Fruit fly (Drosophila melanogaster) whole organism, embryonic: Measurements from ENCODE around the gene CG1074.

Experiments
- Asciz ChIP-seq: fragments of 200-800 bp; sonication (Bioruptor generic); optimal IDR thresholded peaks from 2 replicates; lab custom pipeline; 2017; ENCODE audit warnings: missing biosample characterization, mild to moderate bottlenecking, missing genetic modification characterization, missing genetic modification reagents
- BEAF-32 ChIP-seq: fragments of 200-800 bp; sonication (Bioruptor generic); optimal IDR thresholded peaks from 3 replicates; lab custom pipeline; 2017; ENCODE audit warnings: missing biosample characterization, missing genetic modification characterization, mild to moderate bottlenecking, moderate library complexity, missing genetic modification reagents
- Bgb ChIP-seq: fragments of 200-800 bp; sonication (Bioruptor generic); IDR thresholded peaks from 2 replicates; pipeline ENCODE4 v1.3.6; 2022; ENCODE audit warnings: missing biosample characterization, missing genetic modification characterization; ENCODE audit not compliant: partially characterized antibody
- CG10209 ChIP-seq: fragments of 200-800 bp; sonication (Bioruptor generic); optimal IDR thresholded peaks from 3 replicates; lab custom pipeline; 2017; ENCODE audit warnings: missing biosample characterization, mild to moderate bottlenecking, missing genetic modification characterization, missing genetic modification reagents
- CG10274 ChIP-seq: fragments of 200-800 bp; sonication (Bioruptor generic); optimal IDR thresholded peaks from 3 replicates; lab custom pipeline; 2017; ENCODE audit warnings: missing biosample characterization, mild to moderate bottlenecking, missing genetic modification characterization
- CG10431 ChIP-seq: fragments of 200-800 bp; sonication (Bioruptor generic); optimal IDR thresholded peaks from 3 replicates; lab custom pipeline; 2018; ENCODE audit warnings: missing biosample characterization, mild to moderate bottlenecking, missing genetic modification characterization
- CG1529 ChIP-seq: fragments of 200-800 bp; sonication (Bioruptor generic); optimal IDR thresholded peaks from 3 replicates; lab custom pipeline; 2018; ENCODE audit warnings: missing biosample characterization, missing genetic modification characterization
- CG16863 ChIP-seq: fragments of 200-800 bp; sonication (Bioruptor generic); optimal IDR thresholded peaks from 3 replicates; lab custom pipeline; 2016; ENCODE audit warnings: missing biosample characterization, missing genetic modification characterization
- CG18262 ChIP-seq: fragments of 200-800 bp; optimal IDR thresholded peaks from 3 replicates; lab custom pipeline; 2019; ENCODE audit warnings: missing biosample characterization, mild to moderate bottlenecking, missing genetic modification characterization, moderate library complexity
- CG31441 ChIP-seq: fragments of 200-800 bp; sonication (Bioruptor generic); IDR thresholded peaks from 2 replicates; pipeline ENCODE4 v1.3.6; 2022; ENCODE audit warnings: missing biosample characterization, missing genetic modification characterization
- CG4282 ChIP-seq: fragments of 200-800 bp; sonication (Bioruptor generic); optimal IDR thresholded peaks from 2 replicates; lab custom pipeline; 2016; ENCODE audit warnings: missing biosample characterization, missing genetic modification characterization
- CG6272 ChIP-seq: fragments of 200-800 bp; sonication (Bioruptor generic); IDR thresholded peaks from 2 replicates; pipeline ENCODE4 v1.3.6; 2022; ENCODE audit warnings: missing biosample characterization, missing genetic modification characterization
- CG6689 ChIP-seq: fragments of 200-800 bp; sonication (Bioruptor generic); IDR thresholded peaks from 2 replicates; pipeline ENCODE4 v1.3.6; 2022; ENCODE audit warnings: missing biosample characterization, missing genetic modification characterization
- CkIIα-i1 ChIP-seq: fragments of 200-800 bp; sonication (Bioruptor generic); IDR thresholded peaks from 2 replicates; pipeline ENCODE4 v1.3.6; 2022; ENCODE audit warnings: missing biosample characterization, missing genetic modification characterization
- Dad ChIP-seq: fragments of 200-800 bp; sonication (Bioruptor generic); optimal IDR thresholded peaks from 3 replicates; lab custom pipeline; 2016; ENCODE audit warnings: missing biosample characterization, missing genetic modification characterization
- Dek ChIP-seq: fragments of 200-800 bp; sonication (Bioruptor generic); optimal IDR thresholded peaks from 3 replicates; lab custom pipeline; 2019; ENCODE audit warnings: missing biosample characterization, mild to moderate bottlenecking, missing genetic modification characterization, moderate library complexity
- Fer3 ChIP-seq: fragments of 200-800 bp; sonication (Bioruptor generic); optimal IDR thresholded peaks from 2 replicates; lab custom pipeline; 2018; ENCODE audit warnings: missing biosample characterization, mild to moderate bottlenecking, missing genetic modification characterization, moderate library complexity
- MTF-1 ChIP-seq: fragments of 200-800 bp; sonication (Bioruptor generic); optimal IDR thresholded peaks from 2 replicates; lab custom pipeline; 2018; ENCODE audit warnings: missing biosample characterization, mild to moderate bottlenecking, missing genetic modification characterization, borderline replicate concordance
- Mad ChIP-seq: fragments of 200-800 bp; sonication (Bioruptor generic); optimal IDR thresholded peaks from 2 replicates; lab custom pipeline; 2016; ENCODE audit warnings: missing biosample characterization, missing genetic modification characterization
- Meics ChIP-seq: fragments of 200-800 bp; sonication (Bioruptor generic); optimal IDR thresholded peaks from 2 replicates; lab custom pipeline; 2017; ENCODE audit warnings: missing biosample characterization, mild to moderate bottlenecking, missing genetic modification characterization
- Mrtf ChIP-seq: fragments of 200-800 bp; sonication (Bioruptor generic); IDR thresholded peaks from 3 replicates; pipeline ENCODE4 v1.3.6; 2022; ENCODE audit warnings: missing biosample characterization, missing genetic modification characterization
- Nf-YA ChIP-seq: fragments of 200-800 bp; sonication (Bioruptor generic); IDR thresholded peaks from 2 replicates; pipeline ENCODE4 v1.3.6; 2022; ENCODE audit warnings: missing biosample characterization, missing genetic modification characterization
- Rfx ChIP-seq: fragments of 200-800 bp; sonication (Bioruptor generic); IDR thresholded peaks from 2 replicates; pipeline ENCODE4 v1.3.6; 2022; ENCODE audit warnings: missing biosample characterization, missing genetic modification characterization
- Sox100B ChIP-seq: fragments of 200-800 bp; sonication (Bioruptor generic); optimal IDR thresholded peaks from 3 replicates; lab custom pipeline; 2018; ENCODE audit warnings: missing biosample characterization, mild to moderate bottlenecking, missing genetic modification characterization
- Stat92E ChIP-seq, 3 experiments: fragments of >200 bp in 2 of 3; fragments of 200-800 bp in 1 of 3; sonication (Bioruptor generic) in 1 of 3; optimal IDR thresholded peaks; 2 replicates each; lab custom pipeline; 2017 to 2019; ENCODE audit warnings: missing biosample characterization in 3 of 3, missing genetic modification characterization in 3 of 3, mild to moderate bottlenecking in 1 of 3, moderate library complexity in 1 of 3
- Vsx1 ChIP-seq: fragments of 200-800 bp; sonication (Bioruptor generic); optimal IDR thresholded peaks from 2 replicates; lab custom pipeline; 2017; ENCODE audit warnings: missing biosample characterization, mild to moderate bottlenecking, missing genetic modification characterization, missing genetic modification reagents
- cg ChIP-seq: fragments of 200-800 bp; sonication (Bioruptor generic); optimal IDR thresholded peaks from 3 replicates; lab custom pipeline; 2019; ENCODE audit warnings: missing biosample characterization, mild to moderate bottlenecking, missing genetic modification characterization, moderate library complexity
- disco-r ChIP-seq: fragments of 200-800 bp; sonication (Bioruptor generic); optimal IDR thresholded peaks from 2 replicates; lab custom pipeline; 2016; ENCODE audit warnings: missing biosample characterization, missing genetic modification characterization
- dm ChIP-seq: fragments of 200-800 bp; sonication (Bioruptor generic); optimal IDR thresholded peaks from 3 replicates; lab custom pipeline; 2016; ENCODE audit warnings: missing biosample characterization, missing genetic modification characterization
- en ChIP-seq: fragments of 200-800 bp; sonication (Bioruptor generic); optimal IDR thresholded peaks from 2 replicates; lab custom pipeline; 2016; ENCODE audit warnings: missing biosample characterization, missing genetic modification characterization
- gro ChIP-seq: fragments of 200-800 bp; sonication (Bioruptor generic); optimal IDR thresholded peaks from 2 replicates; lab custom pipeline; 2016; ENCODE audit warnings: missing biosample characterization, missing genetic modification characterization
- kah ChIP-seq: fragments of 200-800 bp; sonication (Bioruptor generic); optimal IDR thresholded peaks from 2 replicates; lab custom pipeline; 2018; ENCODE audit warnings: missing biosample characterization, mild to moderate bottlenecking, missing genetic modification characterization
- klu ChIP-seq: fragments of 200-800 bp; sonication (Bioruptor generic); IDR thresholded peaks from 2 replicates; pipeline ENCODE4 v1.3.6; 2022; ENCODE audit warnings: missing biosample characterization, missing genetic modification characterization
- knrl ChIP-seq: fragments of 200-800 bp; sonication (Bioruptor generic); IDR thresholded peaks from 3 replicates; pipeline ENCODE4 v1.3.6; 2022; ENCODE audit warnings: missing biosample characterization, missing genetic modification characterization; ENCODE audit not compliant: partially characterized antibody
- lmd ChIP-seq: fragments of 200-800 bp; sonication (Bioruptor generic); IDR thresholded peaks from 2 replicates; pipeline ENCODE4 v1.3.6; 2022; ENCODE audit warnings: missing biosample characterization, missing genetic modification characterization
- lola ChIP-seq, 3 experiments: fragments of >200 bp in 2 of 3; fragments of 200-800 bp in 1 of 3; sonication (Bioruptor generic) in 1 of 3; optimal IDR thresholded peaks; 2 replicates each; lab custom pipeline; 2017 to 2019; ENCODE audit warnings: missing biosample characterization in 3 of 3, missing genetic modification characterization in 3 of 3, mild to moderate bottlenecking in 1 of 3, moderate library complexity in 1 of 3
- lov ChIP-seq, 2 experiments: fragments of 200-800 bp in 1 of 2; fragments of >200 bp in 1 of 2; sonication (Bioruptor generic) in 1 of 2; IDR thresholded peaks in 1 of 2; optimal IDR thresholded peaks in 1 of 2; 2 replicates in 1 of 2; 3 replicates in 1 of 2; pipeline versions ENCODE4 v1.3.6 to Lab custom; 2017 to 2022; ENCODE audit warnings: missing biosample characterization in 1 of 2, missing genetic modification characterization in 1 of 2
- onecut ChIP-seq: fragments of 200-800 bp; sonication (Bioruptor generic); IDR thresholded peaks from 2 replicates; pipeline ENCODE4 v1.3.6; 2022; ENCODE audit warnings: missing biosample characterization, missing genetic modification characterization
- pan ChIP-seq, 4 experiments: fragments of >200 bp in 3 of 4; fragments of 200-800 bp in 1 of 4; sonication (Bioruptor generic) in 1 of 4; optimal IDR thresholded peaks in 3 of 4; IDR thresholded peaks in 1 of 4; 2 replicates each; pipeline versions ENCODE4 v1.3.6 to Lab custom; 2017 to 2022; ENCODE audit warnings: missing biosample characterization in 2 of 4, missing genetic modification characterization in 2 of 4, mixed read lengths in 1 of 4
- pita ChIP-seq: fragments of 200-800 bp; sonication (Bioruptor generic); optimal IDR thresholded peaks from 2 replicates; lab custom pipeline; 2017; ENCODE audit warnings: missing biosample characterization, mild to moderate bottlenecking, missing genetic modification characterization
- pros ChIP-seq: fragments of 200-800 bp; sonication (Bioruptor generic); optimal IDR thresholded peaks from 3 replicates; lab custom pipeline; 2019; ENCODE audit warnings: missing biosample characterization, mild to moderate bottlenecking, missing genetic modification characterization, moderate library complexity
- pum ChIP-seq: fragments of 200-800 bp; sonication (Bioruptor generic); optimal IDR thresholded peaks from 2 replicates; lab custom pipeline; 2016; ENCODE audit warnings: missing biosample characterization, missing genetic modification characterization
- scrt ChIP-seq: fragments of 200-800 bp; sonication (Bioruptor generic); optimal IDR thresholded peaks from 2 replicates; lab custom pipeline; 2018; ENCODE audit warnings: missing biosample characterization, mild to moderate bottlenecking, missing genetic modification characterization, moderate library complexity
- tin ChIP-seq: fragments of 200-800 bp; sonication (Bioruptor generic); optimal IDR thresholded peaks from 3 replicates; lab custom pipeline; 2016; ENCODE audit warnings: missing biosample characterization, missing genetic modification characterization
- tll ChIP-seq, 2 experiments: fragments of 200-800 bp in 1 of 2; fragments of >200 bp in 1 of 2; sonication (Bioruptor generic) in 1 of 2; optimal IDR thresholded peaks; 2 replicates each; lab custom pipeline; 2017 to 2019; ENCODE audit warnings: missing biosample characterization in 2 of 2, missing genetic modification characterization in 2 of 2, mild to moderate bottlenecking in 1 of 2, moderate library complexity in 1 of 2
- unpg ChIP-seq: fragments of 200-800 bp; sonication (Bioruptor generic); optimal IDR thresholded peaks from 3 replicates; lab custom pipeline; 2018; ENCODE audit warnings: missing biosample characterization, mild to moderate bottlenecking, missing genetic modification characterization, moderate library complexity
- usp ChIP-seq: fragments of >200 bp; optimal IDR thresholded peaks from 2 replicates; lab custom pipeline; 2017; ENCODE audit warnings: missing biosample characterization, missing genetic modification characterization

The CG1074 gene

DNA sequence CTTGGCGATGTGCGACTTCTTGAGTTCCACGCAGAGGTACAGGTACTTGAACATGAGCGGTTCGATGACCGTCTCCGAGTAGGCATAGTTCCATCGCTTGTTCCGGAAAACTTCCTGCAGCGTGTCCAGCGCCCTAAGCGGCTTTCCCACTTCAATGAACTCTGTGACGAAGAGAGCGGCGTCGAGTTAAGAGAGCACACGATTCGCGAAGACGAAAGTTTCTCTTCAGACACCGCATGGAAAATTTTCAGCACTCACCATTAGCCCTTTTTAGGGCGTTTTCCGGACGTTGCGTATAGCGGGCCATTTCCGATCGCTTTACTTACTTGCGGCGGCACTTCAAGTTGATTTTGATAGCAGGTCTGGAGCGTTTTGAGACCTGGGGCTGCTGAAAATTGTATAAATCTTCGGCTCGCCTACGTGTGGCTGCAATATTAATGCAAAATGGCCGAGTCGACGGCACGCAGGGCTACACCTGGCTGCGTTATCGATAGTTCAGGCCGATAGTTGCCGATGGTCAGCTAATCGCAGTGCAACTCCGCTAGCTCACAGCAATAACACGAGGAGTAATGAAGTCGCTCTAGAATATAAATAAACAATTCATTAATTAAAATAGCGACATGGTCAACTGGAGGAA is at the start of gene CG1074, which contains the start of gene eIF3a (continued):
- TF ChIP-seq pita: no peak
- TF ChIP-seq Vsx1 (GFP tag; lab: Kevin White, UChicago): no peak
- TF ChIP-seq lmd: peak; percentile 50; the same call in 1 of the 2 replicates
- TF ChIP-seq CG10209 (GFP tag; lab: Kevin White, UChicago): peak; percentile 29
- TF ChIP-seq Dad (GFP tag; lab: Kevin White, UChicago): peak; percentile 75
- TF ChIP-seq klu (GFP tag; lab: Robert Waterston, UW): no peak
- TF ChIP-seq CG6689 (GFP tag; lab: Robert Waterston, UW): 0 out of 2 replicates have a peak, but pooled peaks have one; percentile 13
- peak; percentile 99 for TF ChIP-seq Bgb
- TF ChIP-seq gro (GFP tag; lab: Kevin White, UChicago): peak; percentile 75
- TF ChIP-seq cg: peak; percentile 9
- peak; percentile 56 for TF ChIP-seq CG4282 (GFP tag; lab: Kevin White, UChicago)
- peak; percentile 65 for TF ChIP-seq onecut
- TF ChIP-seq pan (optimal IDR thresholded peaks at IDR 0.05; lab: Kevin White, UChicago): no peak
- peak in 1 of 2 experiments; percentile 69 for TF ChIP-seq pan (GFP tag; optimal IDR thresholded peaks at IDR 0.05 in 1 of 2, IDR thresholded peaks at IDR 0.05 in 1 of 2)
- peak; percentile 99 for TF ChIP-seq BEAF-32 (GFP tag; lab: Kevin White, UChicago)
- TF ChIP-seq Dek: no peak
- TF ChIP-seq Fer3: peak; percentile 64
- TF ChIP-seq Stat92E (GFP tag; optimal IDR thresholded peaks at IDR 0.05; lab: Kevin White, UChicago): peak in 1 of 3 experiments; percentile 56
- peak; percentile 35 for TF ChIP-seq disco-r (GFP tag; lab: Kevin White, UChicago)
- TF ChIP-seq en: no peak
- peak in 1 of 3 experiments; percentile 2 for TF ChIP-seq lola (GFP tag; optimal IDR thresholded peaks at IDR 0.05; lab: Kevin White, UChicago)
- peak; percentile 55 for TF ChIP-seq MTF-1 (GFP tag; lab: Kevin White, UChicago)
- peak; percentile 64 for TF ChIP-seq tin (GFP tag; lab: Kevin White, UChicago)
- TF ChIP-seq kah (GFP tag; lab: Kevin White, UChicago): peak; percentile 51
- no peak for TF ChIP-seq lov (optimal IDR thresholded peaks at IDR 0.05; lab: Kevin White, UChicago)
- peak; percentile 59; the same call in 1 of the 3 replicates for TF ChIP-seq lov (GFP tag; IDR thresholded peaks at IDR 0.05; lab: Robert Waterston, UW)
- peak in 1 of 2 experiments; percentile 68 for TF ChIP-seq tll (GFP tag; optimal IDR thresholded peaks at IDR 0.05; lab: Kevin White, UChicago)
- no peak for TF ChIP-seq CkIIα-i1 (GFP tag; lab: Robert Waterston, UW)
- TF ChIP-seq pum (GFP tag; lab: Kevin White, UChicago): peak; percentile 56
- peak; percentile 54 for TF ChIP-seq CG6272 (GFP tag; lab: Robert Waterston, UW)
- TF ChIP-seq unpg: no peak
- TF ChIP-seq Rfx (GFP tag; lab: Robert Waterston, UW): peak; percentile 86
- TF ChIP-seq Mad (GFP tag; lab: Kevin White, UChicago): peak; percentile 73
- no peak for TF ChIP-seq Sox100B
- peak; percentile 16 for TF ChIP-seq pros (GFP tag; lab: Kevin White, UChicago)
- peak; percentile 97 for TF ChIP-seq knrl (GFP tag; lab: Robert Waterston, UW)
- TF ChIP-seq Nf-YA (GFP tag; lab: Robert Waterston, UW): 0 out of 2 replicates have a peak, but pooled peaks have one; percentile 41
- TF ChIP-seq CG10431 (GFP tag; lab: Kevin White, UChicago): peak; percentile 67
- TF ChIP-seq usp (GFP tag; lab: Kevin White, UChicago): no peak
- TF ChIP-seq CG18262 (tag; lab: Kevin White, UChicago): peak; percentile 44
- no peak; the same call in 2 of the 3 replicates for TF ChIP-seq Mrtf
- TF ChIP-seq CG16863 (GFP tag; lab: Kevin White, UChicago): peak; percentile 32
- TF ChIP-seq CG31441 (GFP tag; lab: Robert Waterston, UW): no peak; the same call in 1 of the 2 replicates
- peak; percentile 99 for TF ChIP-seq dm (GFP tag; lab: Kevin White, UChicago)
- TF ChIP-seq Asciz: no peak
- peak; percentile 50 for TF ChIP-seq scrt (GFP tag; lab: Kevin White, UChicago)
- TF ChIP-seq CG1529: no peak
- peak; percentile 76 for TF ChIP-seq Meics (GFP tag; lab: Kevin White, UChicago)
- peak; percentile 39 for TF ChIP-seq CG10274 (GFP tag; lab: Kevin White, UChicago)
